Fruit fly (Drosophila melanogaster) whole organism, embryonic: ENCODE results near the gene MED15.

Experiments
- Atf-2 ChIP-seq: fragments of 200-800 bp; sonication (Bioruptor generic); optimal IDR thresholded peaks from 2 replicates; lab custom pipeline; 2016; ENCODE audit warnings: missing biosample characterization, missing genetic modification characterization
- Atf6 ChIP-seq: fragments of 200-800 bp; sonication (Bioruptor generic); IDR thresholded peaks from 2 replicates; pipeline ENCODE4 v1.3.6; 2022; ENCODE audit warnings: missing biosample characterization, missing genetic modification characterization
- Bdp1 ChIP-seq: fragments of 200-800 bp; sonication (Bioruptor generic); optimal IDR thresholded peaks from 3 replicates; lab custom pipeline; 2016; ENCODE audit warnings: missing biosample characterization, missing genetic modification characterization
- CG11093 ChIP-seq: fragments of 200-800 bp; sonication (Bioruptor generic); IDR thresholded peaks from 3 replicates; pipeline ENCODE4 v1.3.6; 2022; ENCODE audit warnings: missing biosample characterization, missing genetic modification characterization
- CG11247 ChIP-seq: fragments of 200-800 bp; sonication (Bioruptor generic); IDR thresholded peaks from 2 replicates; pipeline ENCODE4 v1.3.6; 2022; ENCODE audit warnings: missing biosample characterization, missing genetic modification characterization
- CG11696 ChIP-seq: fragments of 200-800 bp; sonication (Bioruptor generic); IDR thresholded peaks from 2 replicates; pipeline ENCODE4 v1.3.6; 2022; ENCODE audit warnings: missing biosample characterization, missing genetic modification characterization
- CG12299 ChIP-seq: fragments of 200-800 bp; sonication (Bioruptor generic); optimal IDR thresholded peaks from 2 replicates; lab custom pipeline; 2018; ENCODE audit warnings: missing biosample characterization, mild to moderate bottlenecking, missing genetic modification characterization
- CG15269 ChIP-seq: fragments of 200-800 bp; sonication (Bioruptor generic); optimal IDR thresholded peaks from 2 replicates; lab custom pipeline; 2018; ENCODE audit warnings: missing biosample characterization, mild to moderate bottlenecking, missing genetic modification characterization, moderate library complexity
- CG1602 ChIP-seq: fragments of 200-800 bp; sonication (Bioruptor generic); optimal IDR thresholded peaks from 3 replicates; lab custom pipeline; 2016; ENCODE audit warnings: missing biosample characterization, missing genetic modification characterization
- CG17359 ChIP-seq: fragments of 200-800 bp; sonication (Bioruptor generic); optimal IDR thresholded peaks from 3 replicates; lab custom pipeline; 2018; ENCODE audit warnings: missing biosample characterization, mild to moderate bottlenecking, missing genetic modification characterization, moderate library complexity
- CG2116 ChIP-seq: fragments of 200-800 bp; sonication (Bioruptor generic); optimal IDR thresholded peaks from 3 replicates; lab custom pipeline; 2018; ENCODE audit warnings: missing biosample characterization, mild to moderate bottlenecking, missing genetic modification characterization
- CG2875 ChIP-seq: fragments of 200-800 bp; sonication (Bioruptor generic); optimal IDR thresholded peaks from 2 replicates; lab custom pipeline; 2017; ENCODE audit warnings: missing biosample characterization, mild to moderate bottlenecking, missing genetic modification characterization, missing genetic modification reagents
- CG30020 ChIP-seq: fragments of 200-800 bp; optimal IDR thresholded peaks from 2 replicates; lab custom pipeline; 2019; ENCODE audit warnings: missing biosample characterization, mild to moderate bottlenecking, missing genetic modification characterization, moderate library complexity
- CG4617 ChIP-seq: fragments of 200-800 bp; sonication (Bioruptor generic); optimal IDR thresholded peaks from 3 replicates; lab custom pipeline; 2016; ENCODE audit warnings: missing biosample characterization, missing genetic modification characterization, borderline replicate concordance
- CG6175 ChIP-seq: fragments of 200-800 bp; sonication (Bioruptor generic); IDR thresholded peaks from 3 replicates; pipeline ENCODE4 v1.3.6; 2022; ENCODE audit warnings: missing biosample characterization, missing genetic modification characterization
- CG7372 ChIP-seq: fragments of 200-800 bp; sonication (Bioruptor generic); IDR thresholded peaks from 2 replicates; pipeline ENCODE4 v1.3.6; 2022; ENCODE audit warnings: missing biosample characterization, missing genetic modification characterization
- CG9727 ChIP-seq: fragments of 200-800 bp; sonication (Bioruptor generic); optimal IDR thresholded peaks from 3 replicates; lab custom pipeline; 2017; ENCODE audit warnings: missing biosample characterization, mild to moderate bottlenecking, missing genetic modification characterization
- Fer1 ChIP-seq: fragments of 200-800 bp; sonication (Bioruptor generic); optimal IDR thresholded peaks from 2 replicates; lab custom pipeline; 2017; ENCODE audit warnings: missing biosample characterization, mild to moderate bottlenecking, missing genetic modification characterization
- H15 ChIP-seq: fragments of 200-800 bp; sonication (Bioruptor generic); IDR thresholded peaks from 3 replicates; pipeline ENCODE4 v1.3.6; 2022; ENCODE audit warnings: missing biosample characterization, missing genetic modification characterization
- HLH4C ChIP-seq: fragments of 200-800 bp; sonication (Bioruptor generic); IDR thresholded peaks from 3 replicates; pipeline ENCODE4 v1.3.6; 2022; ENCODE audit warnings: missing biosample characterization, missing genetic modification characterization; ENCODE audit not compliant: partially characterized antibody
- Hr3 ChIP-seq: fragments of 200-800 bp; sonication (Bioruptor generic); optimal IDR thresholded peaks from 3 replicates; lab custom pipeline; 2016; ENCODE audit warnings: missing biosample characterization, missing genetic modification characterization
- Myb ChIP-seq: fragments of 200-800 bp; sonication (Bioruptor generic); optimal IDR thresholded peaks from 2 replicates; lab custom pipeline; 2016; ENCODE audit warnings: missing biosample characterization, missing genetic modification characterization
- NC2α ChIP-seq: fragments of 200-800 bp; sonication (Bioruptor generic); optimal IDR thresholded peaks from 2 replicates; lab custom pipeline; 2016; ENCODE audit warnings: missing biosample characterization, missing genetic modification characterization
- NFAT ChIP-seq: fragments of 200-800 bp; sonication (Bioruptor generic); IDR thresholded peaks from 2 replicates; pipeline ENCODE4 v1.3.6; 2022; ENCODE audit warnings: missing biosample characterization, missing genetic modification characterization
- Opbp ChIP-seq: fragments of 200-800 bp; sonication (Bioruptor generic); IDR thresholded peaks from 3 replicates; pipeline ENCODE4 v1.3.6; 2022; ENCODE audit warnings: missing biosample characterization, missing genetic modification characterization; ENCODE audit not compliant: partially characterized antibody
- Rx ChIP-seq: fragments of 200-800 bp; sonication (Bioruptor generic); IDR thresholded peaks from 2 replicates; pipeline ENCODE4 v1.3.6; 2022; ENCODE audit warnings: missing biosample characterization, missing genetic modification characterization
- Sin3A ChIP-seq: fragments of >200 bp; optimal IDR thresholded peaks from 2 replicates; lab custom pipeline; 2018
- Six4 ChIP-seq: fragments of 200-800 bp; sonication (Bioruptor generic); optimal IDR thresholded peaks from 2 replicates; lab custom pipeline; 2016; ENCODE audit warnings: missing biosample characterization, missing genetic modification characterization
- ac ChIP-seq: fragments of 200-800 bp; sonication (Bioruptor generic); optimal IDR thresholded peaks from 3 replicates; lab custom pipeline; 2017; ENCODE audit warnings: missing biosample characterization, mild to moderate bottlenecking, missing genetic modification characterization
- btn ChIP-seq: fragments of 200-800 bp; sonication (Bioruptor generic); optimal IDR thresholded peaks from 2 replicates; lab custom pipeline; 2016; ENCODE audit warnings: missing biosample characterization, missing genetic modification characterization
- cas ChIP-seq: fragments of 200-800 bp; sonication (Bioruptor generic); IDR thresholded peaks from 2 replicates; pipeline ENCODE4 v1.3.6; 2022; ENCODE audit warnings: missing biosample characterization, missing genetic modification characterization
- chinmo ChIP-seq: fragments of 200-800 bp; sonication (Bioruptor generic); IDR thresholded peaks from 4 replicates; pipeline ENCODE4 v1.3.6; 2022; ENCODE audit warnings: missing biosample characterization, missing genetic modification characterization; ENCODE audit not compliant: partially characterized antibody
- croc ChIP-seq: fragments of 200-800 bp; sonication (Bioruptor generic); conservative IDR thresholded peaks from 3 replicates; pipeline ENCODE4 v1.3.6; 2022; ENCODE audit warnings: missing biosample characterization, missing genetic modification characterization
- crol ChIP-seq: fragments of 200-800 bp; sonication (Bioruptor generic); IDR thresholded peaks from 2 replicates; pipeline ENCODE4 v1.3.6; 2022; ENCODE audit warnings: missing biosample characterization, missing genetic modification characterization
- cwo ChIP-seq: fragments of 200-800 bp; sonication (Bioruptor generic); optimal IDR thresholded peaks from 3 replicates; lab custom pipeline; 2017; ENCODE audit warnings: missing biosample characterization, missing genetic modification characterization, mild to moderate bottlenecking, moderate library complexity, missing genetic modification reagents
- dan ChIP-seq: fragments of 200-800 bp; sonication (Bioruptor generic); IDR thresholded peaks from 2 replicates; pipeline ENCODE4 v1.3.6; 2022; ENCODE audit warnings: missing biosample characterization, missing genetic modification characterization
- dm ChIP-seq: fragments of 200-800 bp; sonication (Bioruptor generic); optimal IDR thresholded peaks from 3 replicates; lab custom pipeline; 2016; ENCODE audit warnings: missing biosample characterization, missing genetic modification characterization
- dmrt11E ChIP-seq: fragments of 200-800 bp; sonication (Bioruptor generic); optimal IDR thresholded peaks from 3 replicates; lab custom pipeline; 2018; ENCODE audit warnings: missing biosample characterization, mild to moderate bottlenecking, missing genetic modification characterization, moderate library complexity
- dpn ChIP-seq, 2 experiments: fragments of 200-800 bp; sonication (Bioruptor generic); optimal IDR thresholded peaks; 3 replicates each; lab custom pipeline; 2016; ENCODE audit warnings: missing biosample characterization in 2 of 2, missing genetic modification characterization in 2 of 2
- exex ChIP-seq: fragments of 200-800 bp; sonication (Bioruptor generic); optimal IDR thresholded peaks from 4 replicates; lab custom pipeline; 2018; ENCODE audit warnings: missing biosample characterization, mild to moderate bottlenecking, missing genetic modification characterization, moderate library complexity
- fd3F ChIP-seq: fragments of 200-800 bp; sonication (Bioruptor generic); optimal IDR thresholded peaks from 2 replicates; lab custom pipeline; 2018; ENCODE audit warnings: missing biosample characterization, mild to moderate bottlenecking, missing genetic modification characterization, moderate library complexity
- fd64A ChIP-seq: fragments of 200-800 bp; sonication (Bioruptor generic); optimal IDR thresholded peaks from 3 replicates; lab custom pipeline; 2018; ENCODE audit warnings: missing biosample characterization, mild to moderate bottlenecking, missing genetic modification characterization
- gro ChIP-seq: fragments of 200-800 bp; sonication (Bioruptor generic); optimal IDR thresholded peaks from 2 replicates; lab custom pipeline; 2016; ENCODE audit warnings: missing biosample characterization, missing genetic modification characterization
- jumu ChIP-seq: fragments of 200-800 bp; sonication (Bioruptor generic); optimal IDR thresholded peaks from 3 replicates; lab custom pipeline; 2016; ENCODE audit warnings: missing biosample characterization, missing genetic modification characterization
- nerfin-1 ChIP-seq: fragments of 200-800 bp; sonication (Bioruptor generic); optimal IDR thresholded peaks from 3 replicates; lab custom pipeline; 2019; ENCODE audit warnings: missing biosample characterization, mild to moderate bottlenecking, missing genetic modification characterization, moderate library complexity
- pnt ChIP-seq: fragments of 200-800 bp; sonication (Bioruptor generic); optimal IDR thresholded peaks from 3 replicates; lab custom pipeline; 2016; ENCODE audit warnings: missing biosample characterization, missing genetic modification characterization
- prd ChIP-seq, 3 experiments: fragments of >200 bp in 2 of 3; fragments of 200-800 bp in 1 of 3; sonication (Bioruptor generic) in 1 of 3; optimal IDR thresholded peaks in 2 of 3; IDR thresholded peaks in 1 of 3; 2 replicates in 2 of 3; 3 replicates in 1 of 3; pipeline versions ENCODE4 v1.3.6 to Lab custom; 2017 to 2022; ENCODE audit warnings: missing biosample characterization in 1 of 3, missing genetic modification characterization in 1 of 3
- psq ChIP-seq: fragments of 200-800 bp; sonication (Bioruptor generic); optimal IDR thresholded peaks from 2 replicates; lab custom pipeline; 2017; ENCODE audit warnings: missing biosample characterization, missing genetic modification characterization
- tgo ChIP-seq: fragments of 200-800 bp; sonication (Bioruptor generic); IDR thresholded peaks from 3 replicates; pipeline ENCODE4 v1.3.6; 2022; ENCODE audit warnings: missing biosample characterization, missing genetic modification characterization

MED15 gene

dm6 chr2L:521940-522632 lies 49.3 kb downstream of the MED15 start (continued):
- TF ChIP-seq dmrt11E (tag; lab: Kevin White, UChicago): peak; percentile 90
- TF ChIP-seq dpn (GFP tag; optimal IDR thresholded peaks at IDR 0.05; lab: Kevin White, UChicago): peak in 1 of 2 experiments; percentile 66
- peak; percentile 48 for TF ChIP-seq pnt (GFP tag; lab: Kevin White, UChicago)
- TF ChIP-seq CG11093: peak; percentile 75; the same call in 2 of the 3 replicates
- TF ChIP-seq CG4617 (GFP tag; lab: Kevin White, UChicago): peak; percentile 7
- TF ChIP-seq fd64A (GFP tag; lab: Kevin White, UChicago): peak; percentile 44
- TF ChIP-seq CG1602 (GFP tag; lab: Kevin White, UChicago): peak; percentile 81
- TF ChIP-seq tgo (GFP tag; lab: Robert Waterston, UW): peak; percentile 74
- TF ChIP-seq Fer1 (GFP tag; lab: Kevin White, UChicago): peak; percentile 77
- peak; percentile 36 for TF ChIP-seq CG2116 (GFP tag; lab: Kevin White, UChicago)
- no peak for TF ChIP-seq Sin3A
- TF ChIP-seq dan (GFP tag; lab: Robert Waterston, UW): peak; percentile 70
- no peak for TF ChIP-seq prd (optimal IDR thresholded peaks at IDR 0.05; lab: Kevin White, UChicago)
- peak; percentile 95 for TF ChIP-seq prd (GFP tag; IDR thresholded peaks at IDR 0.05; lab: Robert Waterston, UW)
- TF ChIP-seq H15 (GFP tag; lab: Robert Waterston, UW): peak; percentile 91
- peak; percentile 65 for TF ChIP-seq CG2875 (GFP tag; lab: Kevin White, UChicago)
- TF ChIP-seq cas (GFP tag; lab: Robert Waterston, UW): no peak
- TF ChIP-seq NC2α: no peak
- peak; percentile 78 for TF ChIP-seq CG15269
- TF ChIP-seq fd3F (GFP tag; lab: Kevin White, UChicago): no peak
- TF ChIP-seq nerfin-1: peak; percentile 65
- peak; percentile 34 for TF ChIP-seq Atf-2
- TF ChIP-seq CG7372: peak; percentile 55; the same call in 1 of the 2 replicates
- TF ChIP-seq CG12299: peak; percentile 14
- TF ChIP-seq CG30020 (tag; lab: Kevin White, UChicago): no peak
- TF ChIP-seq Opbp (GFP tag; lab: Robert Waterston, UW): no peak
- no peak for TF ChIP-seq btn (GFP tag; lab: Kevin White, UChicago)
- TF ChIP-seq jumu (GFP tag; lab: Kevin White, UChicago): peak; percentile 48
- peak; percentile 85 for TF ChIP-seq Hr3 (GFP tag; lab: Kevin White, UChicago)
- peak; percentile 81 for TF ChIP-seq croc (GFP tag; lab: Robert Waterston, UW)
- TF ChIP-seq CG11247: peak; percentile 34; the same call in 1 of the 2 replicates
- TF ChIP-seq psq (GFP tag; lab: Kevin White, UChicago): peak; percentile 57
- peak; percentile 61 for TF ChIP-seq exex (tag; lab: Kevin White, UChicago)
- TF ChIP-seq Rx: peak; percentile 83
- TF ChIP-seq Atf6 (GFP tag; lab: Robert Waterston, UW): peak; percentile 44; the same call in 1 of the 2 replicates
- peak; percentile 60 for TF ChIP-seq gro (GFP tag; lab: Kevin White, UChicago)
- TF ChIP-seq crol: peak; percentile 76
- peak; percentile 72 for TF ChIP-seq CG9727 (GFP tag; lab: Kevin White, UChicago)
- 0 out of 3 replicates have a peak, but pooled peaks have one; percentile 27 for TF ChIP-seq CG6175
- TF ChIP-seq CG17359 (tag; lab: Kevin White, UChicago): peak; percentile 85
- TF ChIP-seq ac (GFP tag; lab: Kevin White, UChicago): peak; percentile 36
- no peak for TF ChIP-seq chinmo (GFP tag; lab: Robert Waterston, UW)
- no peak for TF ChIP-seq HLH4C (GFP tag; lab: Robert Waterston, UW)
- no peak for TF ChIP-seq dm (GFP tag; lab: Kevin White, UChicago)
- peak; percentile 16 for TF ChIP-seq Bdp1
- TF ChIP-seq Six4 (GFP tag; lab: Kevin White, UChicago): peak; percentile 79
- TF ChIP-seq NFAT (GFP tag; lab: Robert Waterston, UW): peak; percentile 34; the same call in 1 of the 2 replicates
- TF ChIP-seq Myb (GFP tag; lab: Kevin White, UChicago): no peak
- TF ChIP-seq cwo (GFP tag; lab: Kevin White, UChicago): peak; percentile 75
- TF ChIP-seq CG11696 (GFP tag; lab: Robert Waterston, UW): peak; percentile 53; the same call in 1 of the 2 replicates
